In the genomic region with DNA sequence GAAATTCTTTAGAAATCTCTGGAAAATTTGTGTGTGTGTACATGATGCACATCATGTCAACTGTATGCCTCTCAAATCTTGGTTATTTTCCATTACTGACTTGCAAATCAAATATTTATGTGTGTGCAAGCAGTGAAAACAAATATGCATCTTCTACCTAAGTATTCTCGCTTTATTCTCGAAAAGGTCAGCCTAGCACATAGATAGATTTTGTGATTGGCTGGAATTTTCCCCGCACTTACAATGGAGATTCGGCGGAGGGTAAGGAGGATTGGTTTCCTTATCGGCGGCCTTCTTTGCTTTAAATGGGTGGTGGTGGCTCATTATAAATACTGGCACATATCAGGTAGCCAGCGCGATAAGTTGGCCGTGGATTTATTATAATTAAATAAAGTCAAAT, we compare ENCODE assay signal across 2 fruit fly cellular contexts.
TF ChIP-seq lines count a peak whose summit lies in the region.

No protein-coding gene starts in this region.

- no peak for TF ChIP-seq CTCF in whole organism, embryonic (GFP tag; optimal IDR thresholded peaks at IDR 0.05; lab: Kevin White, UChicago)

TF ChIP-seq in whole organism, embryonic, 481 proteins besides CTCF, POLR2A, EP300 and RAD21 (continues in another document):
- TF ChIP-seq CG33213 (GFP tag; optimal IDR thresholded peaks at IDR 0.05; lab: Kevin White, UChicago) (no peak), CG2678 (tag; optimal IDR thresholded peaks at IDR 0.05; lab: Kevin White, UChicago) (no peak), Optix (GFP tag; IDR thresholded peaks at IDR 0.05; lab: Robert Waterston, UW) (no peak), Xbp1 (GFP tag; optimal IDR thresholded peaks at IDR 0.05; lab: Kevin White, UChicago) (no peak), gce (GFP tag; IDR thresholded peaks at IDR 0.05; lab: Robert Waterston, UW) (no peak), dimm (GFP tag; IDR thresholded peaks at IDR 0.05; lab: Robert Waterston, UW) (no peak), twi (tag; optimal IDR thresholded peaks at IDR 0.05; lab: Kevin White, UChicago) (peak; percentile 53), sr (GFP tag; IDR thresholded peaks at IDR 0.05; lab: Robert Waterston, UW) (no peak), CG16813 (GFP tag; IDR thresholded peaks at IDR 0.05; lab: Robert Waterston, UW; ENCODE audit: partially characterized antibody) (no peak), Usf (GFP tag; optimal IDR thresholded peaks at IDR 0.05; lab: Kevin White, UChicago) (no peak), kni (GFP tag; optimal IDR thresholded peaks at IDR 0.05; lab: Kevin White, UChicago) (peak; percentile 43), Pdp1 (GFP tag; optimal IDR thresholded peaks at IDR 0.05; lab: Kevin White, UChicago) (no peak), CG15696 (tag; optimal IDR thresholded peaks at IDR 0.05; lab: Kevin White, UChicago) (peak; percentile 78), CG9727 (GFP tag; optimal IDR thresholded peaks at IDR 0.05; lab: Kevin White, UChicago) (peak; percentile 56), CG4424 (GFP tag; optimal IDR thresholded peaks at IDR 0.05; lab: Kevin White, UChicago) (no peak), pfk (GFP tag; optimal IDR thresholded peaks at IDR 0.05; lab: Kevin White, UChicago) (no peak), sens-2 (GFP tag; IDR thresholded peaks at IDR 0.05; lab: Robert Waterston, UW) (no peak), Nf-YC (tag; optimal IDR thresholded peaks at IDR 0.05; lab: Kevin White, UChicago) (no peak), Dip3 (GFP tag; optimal IDR thresholded peaks at IDR 0.05; lab: Kevin White, UChicago) (no peak), her (GFP tag; optimal IDR thresholded peaks at IDR 0.05; lab: Kevin White, UChicago) (no peak), CG12769 (tag; optimal IDR thresholded peaks at IDR 0.05; lab: Kevin White, UChicago) (no peak), aop (GFP tag; IDR thresholded peaks at IDR 0.05; lab: Robert Waterston, UW) (no peak), CG8290 (GFP tag; optimal IDR thresholded peaks at IDR 0.05; lab: Kevin White, UChicago) (no peak), CG8290 (tag; optimal IDR thresholded peaks at IDR 0.05; lab: Kevin White, UChicago) (no peak), grn (GFP tag; optimal IDR thresholded peaks at IDR 0.05; lab: Kevin White, UChicago) (no peak), dm (GFP tag; optimal IDR thresholded peaks at IDR 0.05; lab: Kevin White, UChicago) (no peak), sima (GFP tag; optimal IDR thresholded peaks at IDR 0.05; lab: Kevin White, UChicago) (no peak), CG34376 (GFP tag; optimal IDR thresholded peaks at IDR 0.05; lab: Kevin White, UChicago) (no peak), Lim3 (GFP tag; IDR thresholded peaks at IDR 0.05; lab: Robert Waterston, UW) (no peak), CG15269 (tag; optimal IDR thresholded peaks at IDR 0.05; lab: Kevin White, UChicago) (no peak), pb (GFP tag; optimal IDR thresholded peaks at IDR 0.05; lab: Kevin White, UChicago) (no peak), lmd (GFP tag; IDR thresholded peaks at IDR 0.05; lab: Robert Waterston, UW) (no peak), tgo (GFP tag; IDR thresholded peaks at IDR 0.05; lab: Robert Waterston, UW) (no peak), CG11696 (GFP tag; IDR thresholded peaks at IDR 0.05; lab: Robert Waterston, UW) (no peak), wor (GFP tag; IDR thresholded peaks at IDR 0.05; lab: Robert Waterston, UW) (no peak), CG18599 (GFP tag; optimal IDR thresholded peaks at IDR 0.05; lab: Kevin White, UChicago) (no peak), CG14441 (GFP tag; IDR thresholded peaks at IDR 0.05; lab: Robert Waterston, UW) (no peak), CG32532 (GFP tag; IDR thresholded peaks at IDR 0.05; lab: Robert Waterston, UW) (no peak), Camta (GFP tag; optimal IDR thresholded peaks at IDR 0.05; lab: Kevin White, UChicago) (no peak), CG15479 (GFP tag; optimal IDR thresholded peaks at IDR 0.05; lab: Kevin White, UChicago) (peak; percentile 99), CG7987 (GFP tag; optimal IDR thresholded peaks at IDR 0.05; lab: Kevin White, UChicago) (no peak), NK7.1 (GFP tag; optimal IDR thresholded peaks at IDR 0.05; lab: Kevin White, UChicago) (no peak), lola (GFP tag; optimal IDR thresholded peaks at IDR 0.05; lab: Kevin White, UChicago) (peak in 1 of 3 experiments; percentile 48), bab2 (GFP tag; optimal IDR thresholded peaks at IDR 0.05; lab: Kevin White, UChicago) (no peak), CG10462 (GFP tag; optimal IDR thresholded peaks at IDR 0.05; lab: Kevin White, UChicago) (no peak), CG5180 (GFP tag; optimal IDR thresholded peaks at IDR 0.05; lab: Kevin White, UChicago) (no peak)

TF ChIP-seq in whole organism, prepupa, 60 proteins besides CTCF, POLR2A, EP300 and RAD21:
- TF ChIP-seq vri (GFP tag; optimal IDR thresholded peaks at IDR 0.05; lab: Kevin White, UChicago) (no peak), Eip78C (GFP tag; lab: Kevin White, UChicago) (peak; percentile 9), Ets96B (tag; optimal IDR thresholded peaks at IDR 0.05; lab: Kevin White, UChicago) (no peak), fkh (GFP tag; optimal IDR thresholded peaks at IDR 0.05; lab: Kevin White, UChicago) (peak; percentile 62), svp (GFP tag; lab: Kevin White, UChicago) (peak; percentile 81), CG6276 (GFP tag; optimal IDR thresholded peaks at IDR 0.05; lab: Kevin White, UChicago) (no peak)

Comparison
In these comparisons a context has a peak if more than half of its experiments do, and no peak if none do; other contexts are left out.
1. Of the 7 proteins assayed by ChIP-seq in both whole organism, embryonic and whole organism, prepupa: peak only in whole organism, embryonic: Blimp-1; only in whole organism, prepupa: none; in both: none; in neither: 6.